Worm (Caenorhabditis elegans): ENCODE data around the gene sre-43.

sre-43 gene

ce11 chrII:13964325-13964724 lies 4.6 kb downstream of the sre-43 start:
- TF ChIP-seq ceh-14 (tag; optimal IDR thresholded peaks at IDR 0.05): peak; percentile 17
- no peak for TF ChIP-seq mec-3 (tag; optimal IDR thresholded peaks at IDR 0.05; ENCODE audit: borderline replicate concordance)
- TF ChIP-seq nhr-232 (tag; optimal IDR thresholded peaks at IDR 0.05): no peak
- TF ChIP-seq Y22D7AL.16 (tag; optimal IDR thresholded peaks at IDR 0.05): no peak
- no peak for TF ChIP-seq rnt-1 (tag; optimal IDR thresholded peaks at IDR 0.05)
- no peak for TF ChIP-seq elt-4 (tag; optimal IDR thresholded peaks at IDR 0.05)
- no peak for TF ChIP-seq ref-2 (tag; optimal IDR thresholded peaks at IDR 0.05)
- TF ChIP-seq hlh-30 (tag; optimal IDR thresholded peaks at IDR 0.05; ENCODE audit: insufficient read depth): no peak

ce11 chrII:13962319-13962718 lies 6.6 kb downstream of the sre-43 start, which contains the start of gene rpi-1:
rpi-1 (minus strand) TSS chrII:13962419.
- TF ChIP-seq hlh-6 (tag; optimal IDR thresholded peaks at IDR 0.05): no peak

ce11 chrII:13961567-13961966 lies 7.3 kb downstream of the sre-43 start:
- no peak for TF ChIP-seq hlh-15 (tag; optimal IDR thresholded peaks at IDR 0.05)
- no peak for TF ChIP-seq ceh-30 (tag; optimal IDR thresholded peaks at IDR 0.05)
- no peak for TF ChIP-seq ceh-19 (GFP tag; optimal IDR thresholded peaks at IDR 0.05)
- no peak for TF ChIP-seq hlh-6 (tag; optimal IDR thresholded peaks at IDR 0.05)
- no peak for TF ChIP-seq unc-3 (GFP tag; conservative IDR thresholded peaks at IDR 0.05)
- no peak for TF ChIP-seq unc-3 (tag; optimal IDR thresholded peaks at IDR 0.05)
- TF ChIP-seq ceh-6 (GFP tag; optimal IDR thresholded peaks at IDR 0.05): no peak
- no peak for TF ChIP-seq ztf-16 (tag; optimal IDR thresholded peaks at IDR 0.05)
- TF ChIP-seq fax-1 (tag; optimal IDR thresholded peaks at IDR 0.05): no peak
- no peak for TF ChIP-seq unc-86 (tag; optimal IDR thresholded peaks at IDR 0.05)
- no peak for TF ChIP-seq ceh-2 (tag; optimal IDR thresholded peaks at IDR 0.05)
- no peak for TF ChIP-seq unc-55 (GFP tag; optimal IDR thresholded peaks at IDR 0.05)
- no peak for TF ChIP-seq hlh-13 (GFP tag; optimal IDR thresholded peaks at IDR 0.05)
- no peak for TF ChIP-seq ttx-3 (tag; optimal IDR thresholded peaks at IDR 0.05)
- no peak for TF ChIP-seq F13H6.1 (tag; optimal IDR thresholded peaks at IDR 0.05)
- TF ChIP-seq Y22D7AL.16 (tag; optimal IDR thresholded peaks at IDR 0.05): no peak

ce11 chrII:13958359-13958758 lies 10.5 kb downstream of the sre-43 start:
- TF ChIP-seq eyg-1 (tag; optimal IDR thresholded peaks at IDR 0.05) (no peak), unc-3 (GFP tag; conservative IDR thresholded peaks at IDR 0.05) (no peak), unc-3 (tag; optimal IDR thresholded peaks at IDR 0.05) (no peak), unc-86 (tag; optimal IDR thresholded peaks at IDR 0.05) (no peak), dve-1 (tag; optimal IDR thresholded peaks at IDR 0.05) (no peak), fkh-10 (GFP tag; optimal IDR thresholded peaks at IDR 0.05) (no peak), ceh-6 (GFP tag; optimal IDR thresholded peaks at IDR 0.05) (no peak), gmeb-2 (tag; optimal IDR thresholded peaks at IDR 0.05) (no peak), lim-6 (tag; optimal IDR thresholded peaks at IDR 0.05) (no peak), ceh-22 (tag; optimal IDR thresholded peaks at IDR 0.05) (no peak), unc-55 (GFP tag; optimal IDR thresholded peaks at IDR 0.05) (no peak), pha-2 (tag; optimal IDR thresholded peaks at IDR 0.05) (no peak), ref-2 (tag; optimal IDR thresholded peaks at IDR 0.05) (no peak)

ce11 chrII:13957437-13957836 lies 11.4 kb downstream of the sre-43 start, which contains the start of gene zip-3:
zip-3 (minus strand) TSS chrII:13957457.
- TF ChIP-seq ceh-14 (tag; optimal IDR thresholded peaks at IDR 0.05) (no peak), ref-2 (tag; optimal IDR thresholded peaks at IDR 0.05) (no peak), elt-2 (tag; optimal IDR thresholded peaks at IDR 0.05) (no peak), pros-1 (tag; optimal IDR thresholded peaks at IDR 0.05) (no peak), mec-3 (tag; optimal IDR thresholded peaks at IDR 0.05; ENCODE audit: borderline replicate concordance) (no peak), elt-4 (tag; optimal IDR thresholded peaks at IDR 0.05) (no peak), ceh-34 (tag; optimal IDR thresholded peaks at IDR 0.05) (no peak), ceh-19 (GFP tag; optimal IDR thresholded peaks at IDR 0.05) (no peak), rnt-1 (tag; optimal IDR thresholded peaks at IDR 0.05) (no peak), ceh-31 (tag; optimal IDR thresholded peaks at IDR 0.05) (no peak), sox-2 (GFP tag; IDR thresholded peaks at IDR 0.05) (no peak), ttx-3 (tag; optimal IDR thresholded peaks at IDR 0.05) (no peak), K02D7.2 (tag; optimal IDR thresholded peaks at IDR 0.05) (no peak), ahr-1 (tag; optimal IDR thresholded peaks at IDR 0.05) (no peak), pha-4 (tag; optimal IDR thresholded peaks at IDR 0.05) (no peak)

All from whole organism, late embryonic.